Worm (Caenorhabditis elegans): ENCODE measurements around the gene ZK686.5.

DNA sequence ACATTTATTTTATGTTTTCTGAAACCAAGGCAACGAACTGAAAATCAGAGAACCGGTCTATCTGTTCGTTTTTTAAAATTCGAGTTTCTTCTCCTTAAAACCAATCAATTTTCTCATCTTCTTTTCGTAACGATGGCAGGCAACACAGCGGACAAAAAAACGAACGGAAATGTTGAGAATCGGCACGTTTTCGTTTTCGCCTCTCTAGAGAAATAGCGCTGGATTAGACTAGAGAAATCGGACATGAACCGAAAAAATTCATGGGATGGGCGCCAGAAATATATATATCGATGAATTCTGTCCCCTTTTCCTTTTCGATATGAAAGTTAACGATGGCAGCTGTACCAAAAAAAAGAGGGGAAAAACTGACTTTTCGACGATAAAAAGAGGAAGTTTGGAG, 44.9 kb downstream of the ZK686.5 start:
- TF ChIP-seq tbx-11 (GFP tag; IDR thresholded peaks at IDR 0.05) (no peak), aly-1 (tag; optimal IDR thresholded peaks at IDR 0.05) (no peak), ceh-13 (GFP tag; optimal IDR thresholded peaks at IDR 0.05) (no peak)
